Fruit fly (Drosophila melanogaster) whole organism, embryonic: ENCODE results near the gene CG6724.

Experiments used
- Awh ChIP-seq: fragments of 200-800 bp; sonication (Bioruptor generic); IDR thresholded peaks from 2 replicates; pipeline ENCODE4, ENCODE4 v1.3.6; 2022; ENCODE audit warnings: missing biosample characterization, missing genetic modification characterization
- B-H2 ChIP-seq: fragments of 200-800 bp; sonication (Bioruptor generic); optimal IDR thresholded peaks from 2 replicates; lab custom pipeline; 2018; ENCODE audit warnings: missing biosample characterization, mild to moderate bottlenecking, missing genetic modification characterization
- Bdp1 ChIP-seq: fragments of 200-800 bp; sonication (Bioruptor generic); optimal IDR thresholded peaks from 3 replicates; lab custom pipeline; 2016; ENCODE audit warnings: missing biosample characterization, missing genetic modification characterization
- Bteb2 ChIP-seq: fragments of 200-800 bp; sonication (Bioruptor generic); optimal IDR thresholded peaks from 2 replicates; lab custom pipeline; 2016; ENCODE audit warnings: missing biosample characterization, missing genetic modification characterization
- C15 ChIP-seq: fragments of 200-800 bp; sonication (Bioruptor generic); IDR thresholded peaks from 3 replicates; pipeline ENCODE4 v1.3.6; 2022; ENCODE audit warnings: missing biosample characterization, missing genetic modification characterization
- CG11723 ChIP-seq: fragments of 200-800 bp; sonication (Bioruptor generic); optimal IDR thresholded peaks from 2 replicates; lab custom pipeline; 2017; ENCODE audit warnings: missing biosample characterization, mild to moderate bottlenecking, missing genetic modification characterization
- CG12769 ChIP-seq: fragments of 200-800 bp; sonication (Bioruptor generic); optimal IDR thresholded peaks from 2 replicates; lab custom pipeline; 2019; ENCODE audit warnings: missing biosample characterization, mild to moderate bottlenecking, missing genetic modification characterization, moderate library complexity
- CG13894 ChIP-seq: fragments of 200-800 bp; sonication (Bioruptor generic); optimal IDR thresholded peaks from 3 replicates; lab custom pipeline; 2018; ENCODE audit warnings: missing biosample characterization, mild to moderate bottlenecking, missing genetic modification characterization, moderate library complexity
- CG14014 ChIP-seq: fragments of 200-800 bp; sonication (Bioruptor generic); IDR thresholded peaks from 2 replicates; pipeline ENCODE4 v1.3.6; 2022; ENCODE audit warnings: missing biosample characterization, missing genetic modification characterization
- CG15269 ChIP-seq: fragments of 200-800 bp; sonication (Bioruptor generic); optimal IDR thresholded peaks from 2 replicates; lab custom pipeline; 2018; ENCODE audit warnings: missing biosample characterization, mild to moderate bottlenecking, missing genetic modification characterization, moderate library complexity
- CG15696 ChIP-seq: fragments of 200-800 bp; sonication (Bioruptor generic); optimal IDR thresholded peaks from 2 replicates; lab custom pipeline; 2019; ENCODE audit warnings: missing biosample characterization, mild to moderate bottlenecking, missing genetic modification characterization, moderate library complexity
- CG30020 ChIP-seq: fragments of 200-800 bp; optimal IDR thresholded peaks from 2 replicates; lab custom pipeline; 2019; ENCODE audit warnings: missing biosample characterization, mild to moderate bottlenecking, missing genetic modification characterization, moderate library complexity
- CG32767 ChIP-seq: fragments of 200-800 bp; sonication (Bioruptor generic); IDR thresholded peaks from 2 replicates; pipeline ENCODE4 v1.3.6; 2022; ENCODE audit warnings: missing biosample characterization, missing genetic modification characterization
- CG34224 ChIP-seq: fragments of 200-800 bp; sonication (Bioruptor generic); IDR thresholded peaks from 3 replicates; pipeline ENCODE4 v1.3.6; 2022; ENCODE audit warnings: missing biosample characterization, missing genetic modification characterization; ENCODE audit not compliant: partially characterized antibody
- CG42726 ChIP-seq: fragments of 200-800 bp; sonication (Bioruptor generic); IDR thresholded peaks from 2 replicates; pipeline ENCODE4 v1.3.6; 2022; ENCODE audit warnings: missing biosample characterization, missing genetic modification characterization; ENCODE audit not compliant: partially characterized antibody
- CG5953 ChIP-seq: fragments of 200-800 bp; sonication (Bioruptor generic); IDR thresholded peaks from 2 replicates; pipeline ENCODE4 v1.3.6; 2022; ENCODE audit warnings: missing biosample characterization, missing genetic modification characterization
- CG6689 ChIP-seq: fragments of 200-800 bp; sonication (Bioruptor generic); IDR thresholded peaks from 2 replicates; pipeline ENCODE4 v1.3.6; 2022; ENCODE audit warnings: missing biosample characterization, missing genetic modification characterization
- CG8281 ChIP-seq: fragments of 200-800 bp; sonication (Bioruptor generic); optimal IDR thresholded peaks from 2 replicates; lab custom pipeline; 2018; ENCODE audit warnings: missing biosample characterization, mild to moderate bottlenecking, missing genetic modification characterization, moderate library complexity
- CG8944 ChIP-seq: fragments of 200-800 bp; sonication (Bioruptor generic); optimal IDR thresholded peaks from 3 replicates; lab custom pipeline; 2016; ENCODE audit warnings: missing biosample characterization, missing genetic modification characterization
- CG9727 ChIP-seq: fragments of 200-800 bp; sonication (Bioruptor generic); optimal IDR thresholded peaks from 3 replicates; lab custom pipeline; 2017; ENCODE audit warnings: missing biosample characterization, mild to moderate bottlenecking, missing genetic modification characterization
- CrebB ChIP-seq: fragments of 200-800 bp; sonication (Bioruptor generic); optimal IDR thresholded peaks from 3 replicates; lab custom pipeline; 2018; ENCODE audit warnings: missing biosample characterization, mild to moderate bottlenecking, missing genetic modification characterization
- Hr78 ChIP-seq, 2 experiments: fragments of 200-800 bp in 1 of 2; fragments of >200 bp in 1 of 2; sonication (Bioruptor generic) in 1 of 2; optimal IDR thresholded peaks; 2 replicates each; lab custom pipeline; 2017 to 2019; ENCODE audit warnings: missing biosample characterization in 2 of 2, missing genetic modification characterization in 2 of 2, mild to moderate bottlenecking in 1 of 2, moderate library complexity in 1 of 2
- Hsf ChIP-seq: fragments of 200-800 bp; sonication (Bioruptor generic); optimal IDR thresholded peaks from 3 replicates; lab custom pipeline; 2016; ENCODE audit warnings: missing biosample characterization, missing genetic modification characterization
- Mes4 ChIP-seq: fragments of 200-800 bp; sonication (Bioruptor generic); optimal IDR thresholded peaks from 2 replicates; lab custom pipeline; 2016; ENCODE audit warnings: missing biosample characterization, missing genetic modification characterization
- Oaz ChIP-seq: fragments of 200-800 bp; sonication (Bioruptor generic); IDR thresholded peaks from 2 replicates; pipeline ENCODE4 v1.3.6; 2022; ENCODE audit warnings: missing biosample characterization, missing genetic modification characterization
- Pdp1 ChIP-seq, 2 experiments: fragments of 200-800 bp; sonication (Bioruptor generic); optimal IDR thresholded peaks; 3 replicates each; lab custom pipeline; 2016; ENCODE audit warnings: missing biosample characterization in 2 of 2, missing genetic modification characterization in 2 of 2, mild to moderate bottlenecking in 1 of 2, moderate library complexity in 1 of 2
- Ptx1 ChIP-seq: fragments of 200-800 bp; sonication (Bioruptor generic); IDR thresholded peaks from 2 replicates; pipeline ENCODE4 v1.3.6; 2022; ENCODE audit warnings: missing biosample characterization, missing genetic modification characterization
- ac ChIP-seq: fragments of 200-800 bp; sonication (Bioruptor generic); optimal IDR thresholded peaks from 3 replicates; lab custom pipeline; 2017; ENCODE audit warnings: missing biosample characterization, mild to moderate bottlenecking, missing genetic modification characterization
- dmrt99B ChIP-seq: fragments of 200-800 bp; sonication (Bioruptor generic); optimal IDR thresholded peaks from 2 replicates; lab custom pipeline; 2018; ENCODE audit warnings: missing biosample characterization, mild to moderate bottlenecking, missing genetic modification characterization, moderate library complexity
- ems ChIP-seq: fragments of 200-800 bp; sonication (Bioruptor generic); optimal IDR thresholded peaks from 3 replicates; lab custom pipeline; 2016; ENCODE audit warnings: missing biosample characterization, missing genetic modification characterization
- fu2 ChIP-seq: fragments of 200-800 bp; sonication (Bioruptor generic); optimal IDR thresholded peaks from 2 replicates; lab custom pipeline; 2016; ENCODE audit warnings: missing biosample characterization, missing genetic modification characterization
- gce ChIP-seq: fragments of 200-800 bp; sonication (Bioruptor generic); IDR thresholded peaks from 3 replicates; pipeline ENCODE4 v1.3.6; 2022; ENCODE audit warnings: missing biosample characterization, missing genetic modification characterization
- gro ChIP-seq: fragments of 200-800 bp; sonication (Bioruptor generic); optimal IDR thresholded peaks from 2 replicates; lab custom pipeline; 2016; ENCODE audit warnings: missing biosample characterization, missing genetic modification characterization
- ham ChIP-seq: fragments of 200-800 bp; sonication (Bioruptor generic); IDR thresholded peaks from 2 replicates; pipeline ENCODE4 v1.3.6; 2022; ENCODE audit warnings: missing biosample characterization, missing genetic modification characterization
- lov ChIP-seq, 2 experiments: fragments of 200-800 bp in 1 of 2; fragments of >200 bp in 1 of 2; sonication (Bioruptor generic) in 1 of 2; IDR thresholded peaks in 1 of 2; optimal IDR thresholded peaks in 1 of 2; 2 replicates in 1 of 2; 3 replicates in 1 of 2; pipeline versions ENCODE4 v1.3.6 to Lab custom; 2017 to 2022; ENCODE audit warnings: missing biosample characterization in 1 of 2, missing genetic modification characterization in 1 of 2
- nau ChIP-seq: fragments of 200-800 bp; sonication (Bioruptor generic); optimal IDR thresholded peaks from 3 replicates; lab custom pipeline; 2017; ENCODE audit warnings: missing biosample characterization, mild to moderate bottlenecking, missing genetic modification characterization, missing genetic modification reagents
- oc ChIP-seq: fragments of 200-800 bp; sonication (Bioruptor generic); optimal IDR thresholded peaks from 2 replicates; lab custom pipeline; 2018; ENCODE audit warnings: missing biosample characterization, mild to moderate bottlenecking, missing genetic modification characterization, moderate library complexity
- org-1 ChIP-seq: fragments of 200-800 bp; sonication (Bioruptor generic); optimal IDR thresholded peaks from 2 replicates; lab custom pipeline; 2017; ENCODE audit warnings: missing biosample characterization, missing genetic modification characterization
- pan ChIP-seq, 4 experiments: fragments of >200 bp in 3 of 4; fragments of 200-800 bp in 1 of 4; sonication (Bioruptor generic) in 1 of 4; optimal IDR thresholded peaks in 3 of 4; IDR thresholded peaks in 1 of 4; 2 replicates each; pipeline versions ENCODE4 v1.3.6 to Lab custom; 2017 to 2022; ENCODE audit warnings: missing biosample characterization in 2 of 4, missing genetic modification characterization in 2 of 4, mixed read lengths in 1 of 4
- pfk ChIP-seq: fragments of 200-800 bp; sonication (Bioruptor generic); optimal IDR thresholded peaks from 2 replicates; lab custom pipeline; 2018; ENCODE audit warnings: missing biosample characterization, mild to moderate bottlenecking, missing genetic modification characterization, moderate library complexity
- pita ChIP-seq: fragments of 200-800 bp; sonication (Bioruptor generic); optimal IDR thresholded peaks from 2 replicates; lab custom pipeline; 2017; ENCODE audit warnings: missing biosample characterization, mild to moderate bottlenecking, missing genetic modification characterization
- pnt ChIP-seq: fragments of 200-800 bp; sonication (Bioruptor generic); optimal IDR thresholded peaks from 3 replicates; lab custom pipeline; 2016; ENCODE audit warnings: missing biosample characterization, missing genetic modification characterization
- sd ChIP-seq: fragments of 200-800 bp; sonication (Bioruptor generic); optimal IDR thresholded peaks from 3 replicates; lab custom pipeline; 2018; ENCODE audit warnings: missing biosample characterization, mild to moderate bottlenecking, missing genetic modification characterization, moderate library complexity
- slou ChIP-seq: fragments of 200-800 bp; sonication (Bioruptor generic); optimal IDR thresholded peaks from 3 replicates; lab custom pipeline; 2016; ENCODE audit warnings: missing biosample characterization, missing genetic modification characterization
- so ChIP-seq: fragments of 200-800 bp; sonication (Bioruptor generic); IDR thresholded peaks from 3 replicates; pipeline ENCODE4 v1.3.6; 2022; ENCODE audit warnings: missing biosample characterization, missing genetic modification characterization
- sr ChIP-seq: fragments of 200-800 bp; sonication (Bioruptor generic); IDR thresholded peaks from 3 replicates; pipeline ENCODE4 v1.3.6; 2022; ENCODE audit warnings: missing biosample characterization, missing genetic modification characterization
- tio ChIP-seq: fragments of 200-800 bp; sonication (Bioruptor generic); optimal IDR thresholded peaks from 2 replicates; lab custom pipeline; 2017; ENCODE audit warnings: missing biosample characterization, missing genetic modification characterization, inconsistent platforms
- tna ChIP-seq: fragments of 200-800 bp; sonication (Bioruptor generic); IDR thresholded peaks from 2 replicates; pipeline ENCODE4 v1.3.6; 2022; ENCODE audit warnings: missing biosample characterization, missing genetic modification characterization; ENCODE audit not compliant: partially characterized antibody
- usp ChIP-seq: fragments of >200 bp; optimal IDR thresholded peaks from 2 replicates; lab custom pipeline; 2017; ENCODE audit warnings: missing biosample characterization, missing genetic modification characterization
- zf30C ChIP-seq: fragments of 200-800 bp; sonication (Bioruptor generic); optimal IDR thresholded peaks from 3 replicates; lab custom pipeline; 2018; ENCODE audit warnings: missing biosample characterization, mild to moderate bottlenecking, missing genetic modification characterization
- zfh1 ChIP-seq: fragments of 200-800 bp; sonication (Bioruptor generic); IDR thresholded peaks from 3 replicates; pipeline ENCODE4 v1.3.6; 2022; ENCODE audit warnings: missing biosample characterization, missing genetic modification characterization

CG6724 gene

dm6 chr2L:10748218-10748617 lies 21.5 kb downstream of the CG6724 start (continued):
- TF ChIP-seq gro (no peak), fu2 (GFP tag; lab: Kevin White, UChicago) (no peak), CG6689 (GFP tag; lab: Robert Waterston, UW) (no peak), tna (GFP tag; lab: Robert Waterston, UW) (no peak), CG14014 (GFP tag; lab: Robert Waterston, UW) (no peak), ems (no peak), Bdp1 (GFP tag; lab: Kevin White, UChicago) (no peak), dmrt99B (tag; lab: Kevin White, UChicago) (no peak), pfk (no peak), gce (GFP tag; lab: Robert Waterston, UW) (no peak), zfh1 (GFP tag; lab: Robert Waterston, UW) (no peak), CG34224 (GFP tag; lab: Robert Waterston, UW) (no peak), Pdp1 (GFP tag; optimal IDR thresholded peaks at IDR 0.05; lab: Kevin White, UChicago) (peak in 1 of 2 experiments; percentile 45), pan (optimal IDR thresholded peaks at IDR 0.05; lab: Kevin White, UChicago) (no peak), pan (GFP tag; optimal IDR thresholded peaks at IDR 0.05 in 1 of 2, IDR thresholded peaks at IDR 0.05 in 1 of 2) (no peak), Awh (no peak), CG32767 (no peak), CG9727 (GFP tag; lab: Kevin White, UChicago) (no peak), org-1 (no peak), ac (no peak), CG15269 (tag; lab: Kevin White, UChicago) (no peak), lov (optimal IDR thresholded peaks at IDR 0.05; lab: Kevin White, UChicago) (no peak), lov (GFP tag; IDR thresholded peaks at IDR 0.05; lab: Robert Waterston, UW) (no peak), sr (GFP tag; lab: Robert Waterston, UW) (no peak), CG15696 (no peak), so (GFP tag; lab: Robert Waterston, UW) (no peak), Ptx1 (GFP tag; lab: Robert Waterston, UW) (no peak), CG42726 (GFP tag; lab: Robert Waterston, UW) (no peak), B-H2 (GFP tag; lab: Kevin White, UChicago) (no peak), CG8281 (no peak), Mes4 (GFP tag; lab: Kevin White, UChicago) (no peak), CG8944 (GFP tag; lab: Kevin White, UChicago) (no peak), pnt (GFP tag; lab: Kevin White, UChicago) (no peak), zf30C (GFP tag; lab: Kevin White, UChicago) (no peak), slou (GFP tag; lab: Kevin White, UChicago) (no peak), Bteb2 (GFP tag; lab: Kevin White, UChicago) (no peak), Hr78 (GFP tag; optimal IDR thresholded peaks at IDR 0.05; lab: Kevin White, UChicago) (no peak), nau (GFP tag; lab: Kevin White, UChicago) (no peak), oc (no peak), CG11723 (GFP tag; lab: Kevin White, UChicago) (no peak), tio (GFP tag; lab: Kevin White, UChicago) (no peak), C15 (GFP tag; lab: Robert Waterston, UW) (no peak), CG13894 (no peak), pita (GFP tag; lab: Kevin White, UChicago) (no peak), CG5953 (GFP tag; lab: Robert Waterston, UW) (0 out of 2 replicates have a peak, but pooled peaks have one; percentile 9), CG12769 (tag; lab: Kevin White, UChicago) (no peak), CG30020 (tag; lab: Kevin White, UChicago) (no peak), Oaz (no peak), usp (GFP tag; lab: Kevin White, UChicago) (no peak), Hsf (GFP tag; lab: Kevin White, UChicago) (no peak), sd (no peak), ham (GFP tag; lab: Robert Waterston, UW) (no peak), CrebB (no peak)
